Fruit fly (Drosophila melanogaster): Measurements from ENCODE around the gene CG33270.

DNA sequence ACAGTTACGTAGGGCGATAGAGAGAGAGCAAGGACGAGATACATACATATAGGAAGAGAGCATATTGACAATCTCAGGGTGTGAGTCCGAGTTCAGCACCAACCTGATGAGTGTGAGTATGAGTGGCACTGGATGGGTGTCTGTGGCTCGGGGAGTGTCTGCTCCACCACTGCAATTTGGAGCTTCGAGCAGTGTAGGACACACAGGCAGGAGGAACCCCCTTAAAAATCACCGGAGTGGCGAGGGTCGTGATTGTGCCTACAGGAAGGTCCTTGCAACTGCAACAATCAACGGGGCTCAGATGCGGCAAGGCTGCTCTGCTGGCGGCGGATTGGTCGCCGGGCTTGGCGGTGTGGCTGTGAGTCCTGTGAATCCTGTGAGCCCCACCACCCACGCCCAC is 13.4 kb upstream of the CG33270 start:
- TF ChIP-seq psq (GFP tag; optimal IDR thresholded peaks at IDR 0.05) (no peak), sqz (GFP tag; optimal IDR thresholded peaks at IDR 0.05) (no peak), Kr (GFP tag; optimal IDR thresholded peaks at IDR 0.05) (no peak)

Data from whole organism, embryonic.